Worm (Caenorhabditis elegans) whole organism, midembryonic: ENCODE measurements around the gene ten-1.

Experiments used
- cog-1 ChIP-seq: sonication (generic microtip); optimal IDR thresholded peaks from 2 replicates; lab custom pipeline; 2016; ENCODE audit warnings: missing genetic modification characterization, missing compliant biosample characterization
- flt-1 ChIP-seq: fragments of 200-800 bp; sonication (Bioruptor generic); IDR thresholded peaks from 2 replicates; pipeline ENCODE4 v1.3.6; 2022; ENCODE audit warnings: missing genetic modification characterization, missing compliant biosample characterization
- klf-2 ChIP-seq: fragments of 200-800 bp; sonication (Bioruptor generic); conservative IDR thresholded peaks from 2 replicates; pipeline ENCODE4 v1.3.6; 2022; ENCODE audit warnings: missing genetic modification reagents, missing genetic modification characterization, missing compliant biosample characterization
- tab-1 ChIP-seq: fragments of 200-800 bp; sonication (Bioruptor generic); IDR thresholded peaks from 2 replicates; pipeline ENCODE4 v1.3.6; 2022; ENCODE audit warnings: missing genetic modification characterization, missing compliant biosample characterization
- ztf-23 ChIP-seq: fragments of 200-800 bp; sonication (Bioruptor generic); IDR thresholded peaks from 2 replicates; pipeline ENCODE4 v1.3.6; 2022; ENCODE audit warnings: missing genetic modification reagents, missing genetic modification characterization, missing compliant biosample characterization
- ztf-29 ChIP-seq: fragments of 200-800 bp; sonication (Bioruptor generic); IDR thresholded peaks from 2 replicates; pipeline ENCODE4 v1.3.6; 2022; ENCODE audit warnings: missing genetic modification reagents, missing genetic modification characterization, missing compliant biosample characterization

DNA sequence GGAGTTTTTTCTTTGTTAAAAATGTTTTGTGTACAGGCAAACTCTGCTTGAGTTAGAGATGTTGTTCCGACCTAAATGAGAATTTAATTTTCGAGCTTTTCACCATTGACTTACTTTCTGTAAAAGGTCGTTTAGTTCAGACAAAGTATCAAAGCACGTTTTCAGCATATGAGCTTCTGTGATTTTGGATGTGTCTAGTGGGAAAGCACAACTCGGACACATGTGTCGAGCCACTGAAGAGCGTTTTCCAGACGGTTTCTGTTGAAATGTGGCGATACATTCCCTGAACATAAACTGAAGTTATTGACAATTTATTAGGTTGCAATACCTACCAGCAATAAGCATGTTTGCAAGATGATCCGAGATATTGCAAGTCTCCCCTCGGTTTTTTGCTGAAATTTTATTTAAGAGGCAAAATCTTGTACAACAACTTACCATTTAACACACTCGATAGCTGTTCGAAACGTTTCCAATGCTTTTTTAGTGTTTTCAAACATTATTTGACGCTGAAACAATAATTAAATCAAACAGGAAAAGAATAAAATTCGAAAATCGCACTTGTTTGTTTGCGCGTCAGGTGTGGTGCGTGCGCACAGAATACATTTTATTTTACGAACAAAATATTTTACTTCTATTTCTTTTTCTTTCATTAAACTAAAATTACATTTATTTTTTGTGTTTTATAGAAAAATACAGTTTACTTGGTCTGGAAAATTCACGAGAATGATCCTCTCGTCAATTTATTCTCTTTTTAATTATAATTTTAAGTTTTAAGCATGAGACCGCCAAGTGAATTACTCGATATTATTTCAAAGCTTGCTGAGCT is 68.5 kb downstream of the ten-1 start, which contains the start of the genes brd-1 and K04C2.2:
- TF ChIP-seq flt-1 (GFP tag; lab: Robert Waterston, UW) = no peak
- TF ChIP-seq ztf-23 (GFP tag; lab: Robert Waterston, UW) = no peak
- TF ChIP-seq tab-1 (GFP tag; lab: Robert Waterston, UW) = no peak
- TF ChIP-seq cog-1 (tag; lab: Kevin White, UChicago) = no peak
- TF ChIP-seq ztf-29 = no peak
- no peak for TF ChIP-seq klf-2 (GFP tag; lab: Robert Waterston, UW)
